Fruit fly (Drosophila melanogaster): ENCODE results near the gene CG44836.

Gene CG44836

dm6 chr3L:16356171-16356765 lies 43.8 kb downstream of the CG44836 start:
- TF ChIP-seq kay (GFP tag; ENCODE audit: borderline replicate concordance) (peak; percentile 88), CG7101 (tag; optimal IDR thresholded peaks at IDR 0.05) (peak; percentile 13), CG14711 (tag; optimal IDR thresholded peaks at IDR 0.05) (no peak), CG7045 (GFP tag; optimal IDR thresholded peaks at IDR 0.05) (no peak), Crg-1 (GFP tag; optimal IDR thresholded peaks at IDR 0.05) (no peak), CG12768 (GFP tag; optimal IDR thresholded peaks at IDR 0.05) (peak; percentile 18), Hr96 (GFP tag; optimal IDR thresholded peaks at IDR 0.05) (no peak), bab1 (GFP tag; optimal IDR thresholded peaks at IDR 0.05) (no peak), ovo (GFP tag; optimal IDR thresholded peaks at IDR 0.05) (no peak), tj (GFP tag; optimal IDR thresholded peaks at IDR 0.05) (no peak), CG33017 (tag; optimal IDR thresholded peaks at IDR 0.05) (peak; percentile 7), cic (GFP tag; optimal IDR thresholded peaks at IDR 0.05) (no peak), Mnt (GFP tag; optimal IDR thresholded peaks at IDR 0.05) (peak; percentile 14), Clk (GFP tag; optimal IDR thresholded peaks at IDR 0.05) (no peak), CG11617 (GFP tag; optimal IDR thresholded peaks at IDR 0.05) (no peak), pad (GFP tag; optimal IDR thresholded peaks at IDR 0.05) (no peak), cnc (optimal IDR thresholded peaks at IDR 0.05) (no peak), CG1620 (GFP tag; optimal IDR thresholded peaks at IDR 0.05) (no peak)

- no peak for TF ChIP-seq CG7101 (tag; optimal IDR thresholded peaks at IDR 0.05)
- no peak for TF ChIP-seq Hr96 (GFP tag; optimal IDR thresholded peaks at IDR 0.05)
- TF ChIP-seq cnc (optimal IDR thresholded peaks at IDR 0.05), result no peak
- no peak for TF ChIP-seq tj (GFP tag; optimal IDR thresholded peaks at IDR 0.05)
- TF ChIP-seq Clk (GFP tag; optimal IDR thresholded peaks at IDR 0.05), result no peak
- TF ChIP-seq Crg-1 (GFP tag; optimal IDR thresholded peaks at IDR 0.05), result no peak
These were observed 45.9 kb downstream of the CG44836 start, which contains the start of gene Pdh for dm6 chr3L:16354197-16354596. Gene Pdh, minus strand, starts transcription at chr3L:16354297.

- TF ChIP-seq bab1 (GFP tag; optimal IDR thresholded peaks at IDR 0.05), result peak; percentile 57
- no peak for TF ChIP-seq CG5204 (GFP tag; optimal IDR thresholded peaks at IDR 0.05)
These were observed 48.2 kb downstream of the CG44836 start, which contains the start of the genes Golgin104 and Tcs3 for dm6 chr3L:16351770-16352429. Gene Golgin104, minus strand, starts transcription at chr3L:16351951. Gene Tcs3, plus strand, starts transcription at chr3L:16351991.

- TF ChIP-seq CG14711 (tag; optimal IDR thresholded peaks at IDR 0.05) (no peak), Crg-1 (GFP tag; optimal IDR thresholded peaks at IDR 0.05) (no peak), CG33017 (tag; optimal IDR thresholded peaks at IDR 0.05) (no peak), pad (GFP tag; optimal IDR thresholded peaks at IDR 0.05) (no peak), CG12768 (GFP tag; optimal IDR thresholded peaks at IDR 0.05) (no peak), bab1 (GFP tag; optimal IDR thresholded peaks at IDR 0.05) (no peak), cic (GFP tag; optimal IDR thresholded peaks at IDR 0.05) (no peak), ovo (GFP tag; optimal IDR thresholded peaks at IDR 0.05) (no peak), toe (GFP tag; optimal IDR thresholded peaks at IDR 0.05) (no peak)
These were observed 50.4 kb downstream of the CG44836 start for dm6 chr3L:16349686-16350085.

- no peak for TF ChIP-seq CG5204 (GFP tag; optimal IDR thresholded peaks at IDR 0.05)
- no peak for TF ChIP-seq CG7101 (tag; optimal IDR thresholded peaks at IDR 0.05)
- TF ChIP-seq Mnt (GFP tag; optimal IDR thresholded peaks at IDR 0.05), result no peak
- TF ChIP-seq cnc (optimal IDR thresholded peaks at IDR 0.05), result no peak
- TF ChIP-seq toe (GFP tag; optimal IDR thresholded peaks at IDR 0.05), result no peak
- TF ChIP-seq CG7045 (GFP tag; optimal IDR thresholded peaks at IDR 0.05), result no peak
These were observed 52.2 kb downstream of the CG44836 start, which contains the start of gene mRpS34 for dm6 chr3L:16347914-16348313. Gene mRpS34, plus strand, starts transcription at chr3L:16348074.

dm6 chr3L:16346023-16346422 lies 54.1 kb downstream of the CG44836 start, which contains the start of gene CG33257:
Gene CG33257, plus strand, starts transcription at chr3L:16346323.
- TF ChIP-seq CG1620 (GFP tag; optimal IDR thresholded peaks at IDR 0.05) (no peak), CG12768 (GFP tag; optimal IDR thresholded peaks at IDR 0.05) (no peak), CG7101 (tag; optimal IDR thresholded peaks at IDR 0.05) (no peak), toe (GFP tag; optimal IDR thresholded peaks at IDR 0.05) (no peak), CG11617 (GFP tag; optimal IDR thresholded peaks at IDR 0.05) (no peak), tj (GFP tag; optimal IDR thresholded peaks at IDR 0.05) (no peak)

Measured in whole organism, adult.